Fruit fly (Drosophila melanogaster) whole organism, wandering third instar larva: ENCODE measurements around the gene EloB.

ENCODE experiments used
- Dfd ChIP-seq: fragments of >200 bp; optimal IDR thresholded peaks from 2 replicates; lab custom pipeline; 2017; ENCODE audit warnings: missing biosample characterization, missing genetic modification characterization
- Dif ChIP-seq: fragments of 200-275, 200-300 bp; sonication (Bioruptor generic); optimal IDR thresholded peaks from 2 replicates; lab custom pipeline; 2018; ENCODE audit warnings: missing biosample characterization, missing genetic modification characterization; ENCODE audit not compliant: partially characterized antibody
- Hr78 ChIP-seq: fragments of >200 bp; optimal IDR thresholded peaks from 2 replicates; lab custom pipeline; 2017; ENCODE audit warnings: missing biosample characterization, missing genetic modification characterization
- OdsH ChIP-seq: fragments of 200-800 bp; sonication (Bioruptor generic); optimal IDR thresholded peaks from 2 replicates; lab custom pipeline; 2016; ENCODE audit warnings: missing biosample characterization, mild to moderate bottlenecking, missing genetic modification characterization
- Rel ChIP-seq, 2 experiments: fragments of 200-800 bp; sonication (Bioruptor generic) in 1 of 2; optimal IDR thresholded peaks; 2 replicates in 1 of 2; 3 replicates in 1 of 2; lab custom pipeline; 2016 to 2019; ENCODE audit warnings: mild to moderate bottlenecking in 2 of 2, missing biosample characterization in 2 of 2, missing genetic modification characterization in 2 of 2, moderate library complexity in 1 of 2
- ey ChIP-seq: fragments of 200-800 bp; sonication (Bioruptor generic); optimal IDR thresholded peaks from 2 replicates; lab custom pipeline; 2016; ENCODE audit warnings: missing biosample characterization, missing genetic modification characterization
- h ChIP-seq: fragments of 200-800 bp; sonication (Bioruptor generic); optimal IDR thresholded peaks from 3 replicates; lab custom pipeline; 2016; ENCODE audit warnings: missing biosample characterization, mild to moderate bottlenecking, missing genetic modification characterization
- lola ChIP-seq: fragments of >200 bp; optimal IDR thresholded peaks from 2 replicates; lab custom pipeline; 2017; ENCODE audit warnings: missing biosample characterization, missing genetic modification characterization
- pan ChIP-seq: fragments of >200 bp; optimal IDR thresholded peaks from 2 replicates; lab custom pipeline; 2017
- psq ChIP-seq: fragments of 200-800 bp; sonication (Bioruptor generic); optimal IDR thresholded peaks from 3 replicates; lab custom pipeline; 2017; ENCODE audit warnings: missing biosample characterization, mild to moderate bottlenecking, missing genetic modification characterization, moderate library complexity
- rgr ChIP-seq: fragments of 200-800 bp; sonication (Bioruptor generic); optimal IDR thresholded peaks from 3 replicates; lab custom pipeline; 2016; ENCODE audit warnings: missing biosample characterization, mild to moderate bottlenecking, missing genetic modification characterization
- usp ChIP-seq: fragments of >200 bp; optimal IDR thresholded peaks from 2 replicates; lab custom pipeline; 2017; ENCODE audit warnings: missing biosample characterization, missing genetic modification characterization

- no peak for TF ChIP-seq OdsH (GFP tag; lab: Kevin White, UChicago)
- no peak for TF ChIP-seq rgr
- TF ChIP-seq psq (GFP tag; lab: Kevin White, UChicago): no peak
- no peak for TF ChIP-seq Rel (GFP tag; optimal IDR thresholded peaks at IDR 0.05; lab: Kevin White, UChicago)
- TF ChIP-seq Rel (tag; optimal IDR thresholded peaks at IDR 0.05; lab: Kevin White, UChicago): no peak
- TF ChIP-seq h (GFP tag; lab: Kevin White, UChicago): no peak
- TF ChIP-seq Dif: no peak
- no peak for TF ChIP-seq lola (GFP tag; lab: Kevin White, UChicago)
- TF ChIP-seq Dfd (GFP tag; lab: Kevin White, UChicago): no peak
- no peak for TF ChIP-seq ey
- no peak for TF ChIP-seq Hr78 (GFP tag; lab: Kevin White, UChicago)
- no peak for TF ChIP-seq pan (lab: Kevin White, UChicago)
- no peak for TF ChIP-seq usp (GFP tag; lab: Kevin White, UChicago)
Measured at dm6 chr3R:20544952-20545351, 34.7 kb downstream of the EloB start.
